Worm (Caenorhabditis elegans): ENCODE measurements around the gene gyg-2.

DNA sequence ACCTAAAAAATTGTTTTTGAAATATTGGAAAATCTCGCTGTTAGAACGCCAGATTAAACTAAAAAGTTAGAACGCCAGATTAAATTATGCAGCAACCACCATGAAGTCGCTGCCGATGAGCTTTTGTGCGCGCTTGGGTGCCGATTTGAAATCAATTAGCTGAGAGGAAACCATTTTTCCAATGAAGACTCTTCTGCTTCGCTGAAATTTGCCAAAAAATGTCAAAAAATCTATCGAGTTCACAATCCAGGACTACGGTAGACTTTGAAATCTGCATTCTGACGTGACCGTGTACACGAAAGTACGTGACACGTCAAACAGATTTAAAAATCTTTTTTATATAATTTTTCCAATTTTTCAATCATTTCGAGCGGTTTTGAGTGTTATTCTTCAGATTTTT is 42.9 kb upstream of the gyg-2 start, which contains the start of gene immt-2:
- TF ChIP-seq Y67H2A.10 (GFP tag; conservative IDR thresholded peaks at IDR 0.05), result no peak
- no peak for TF ChIP-seq B0261.1 (tag; optimal IDR thresholded peaks at IDR 0.05)
- no peak for TF ChIP-seq attf-3 (GFP tag; conservative IDR thresholded peaks at IDR 0.05)
- TF ChIP-seq T07F8.4 (tag; optimal IDR thresholded peaks at IDR 0.05), result no peak
- no peak for TF ChIP-seq tbx-9 (tag; optimal IDR thresholded peaks at IDR 0.05; ENCODE audit: borderline replicate concordance)
- TF ChIP-seq dpl-1 (GFP tag; optimal IDR thresholded peaks at IDR 0.05), result no peak
- TF ChIP-seq nfyb-1 (GFP tag; IDR thresholded peaks at IDR 0.05), result no peak
- TF ChIP-seq unc-130 (GFP tag; optimal IDR thresholded peaks at IDR 0.05), result no peak
- no peak for TF ChIP-seq pha-4 (tag; optimal IDR thresholded peaks at IDR 0.05)
- TF ChIP-seq nfya-2 (GFP tag; IDR thresholded peaks at IDR 0.05), result no peak
- TF ChIP-seq atf-7 (tag; optimal IDR thresholded peaks at IDR 0.05), result no peak
